Worm (Caenorhabditis elegans) whole organism, L1 larva: ENCODE data around the gene tab-1.

Experiments
- C04F5.9 ChIP-seq: sonication (generic microtip); optimal IDR thresholded peaks from 2 replicates; lab custom pipeline; 2016; ENCODE audit warnings: missing genetic modification characterization, missing compliant biosample characterization
- C16A3.4 ChIP-seq: fragments of 150-350 bp; optimal IDR thresholded peaks from 2 replicates; lab custom pipeline; 2014; ENCODE audit warnings: missing biosample characterization, missing genetic modification characterization
- aha-1 ChIP-seq: fragments of 150-350 bp; optimal IDR thresholded peaks from 2 replicates; lab custom pipeline; 2014; ENCODE audit warnings: missing biosample characterization, missing genetic modification characterization
- alr-1 ChIP-seq: fragments of 200-800 bp; sonication (Bioruptor generic); optimal IDR thresholded peaks from 2 replicates; lab custom pipeline; 2018; ENCODE audit warnings: borderline replicate concordance, mild to moderate bottlenecking, missing genetic modification characterization, missing compliant biosample characterization
- aly-2 ChIP-seq: fragments of 150-350 bp; optimal IDR thresholded peaks from 2 replicates; lab custom pipeline; 2014; ENCODE audit warnings: missing biosample characterization, missing genetic modification characterization
- blmp-1 ChIP-seq: fragments of 150-350 bp; optimal IDR thresholded peaks from 2 replicates; lab custom pipeline; 2014; ENCODE audit warnings: missing biosample characterization, missing genetic modification characterization
- ceh-82 ChIP-seq, 3 experiments: fragments of 150-350 bp in 1 of 3; sonication (generic microtip) in 2 of 3; optimal IDR thresholded peaks; 2 replicates each; lab custom pipeline; 2014 to 2017; ENCODE audit warnings: missing biosample characterization in 3 of 3, missing genetic modification characterization in 3 of 3
- ceh-90 ChIP-seq: sonication (generic microtip); optimal IDR thresholded peaks from 2 replicates; lab custom pipeline; 2016; ENCODE audit warnings: missing genetic modification characterization, missing compliant biosample characterization
- ces-1 ChIP-seq: fragments of 150-350 bp; optimal IDR thresholded peaks from 2 replicates; lab custom pipeline; 2014; ENCODE audit warnings: missing biosample characterization, missing genetic modification reagents, missing genetic modification characterization
- efl-3 ChIP-seq: fragments of 200-800 bp; sonication (Bioruptor generic); optimal IDR thresholded peaks from 2 replicates; lab custom pipeline; 2018; ENCODE audit warnings: mild to moderate bottlenecking, missing genetic modification characterization, missing compliant biosample characterization
- egl-13 ChIP-seq: sonication (generic microtip); optimal IDR thresholded peaks from 2 replicates; lab custom pipeline; 2016; ENCODE audit warnings: missing genotype, missing genetic modification reagents, missing genetic modification characterization, missing compliant biosample characterization
- elt-3 ChIP-seq, 6 experiments: fragments of 150-350 bp in 1 of 6; sonication (generic microtip); optimal IDR thresholded peaks; 2 replicates each; lab custom pipeline; 2017 to 2018; ENCODE audit warnings: missing biosample characterization in 6 of 6, missing genetic modification characterization in 6 of 6, inconsistent platforms in 1 of 6
- fkh-10 ChIP-seq: sonication (generic microtip); optimal IDR thresholded peaks from 2 replicates; lab custom pipeline; 2017; ENCODE audit warnings: missing biosample characterization, missing genetic modification reagents, missing genetic modification characterization
- fkh-8 ChIP-seq: sonication (generic microtip); optimal IDR thresholded peaks from 2 replicates; lab custom pipeline; 2016; ENCODE audit warnings: mild to moderate bottlenecking, missing genetic modification characterization, missing compliant biosample characterization
- hlh-17 ChIP-seq: fragments of 200-800 bp; sonication (Bioruptor generic); optimal IDR thresholded peaks from 2 replicates; lab custom pipeline; 2018; ENCODE audit warnings: missing genetic modification characterization, mild to moderate bottlenecking, missing compliant biosample characterization, moderate library complexity, borderline replicate concordance
- hlh-4 ChIP-seq: sonication (generic microtip); optimal IDR thresholded peaks from 2 replicates; lab custom pipeline; 2016; ENCODE audit warnings: mild to moderate bottlenecking, missing genetic modification characterization, missing compliant biosample characterization
- hpl-2 ChIP-seq: fragments of 150-350 bp; optimal IDR thresholded peaks from 2 replicates; lab custom pipeline; 2014; ENCODE audit warnings: missing biosample characterization, missing genetic modification reagents, missing genetic modification characterization
- irx-1 ChIP-seq: sonication (generic microtip); optimal IDR thresholded peaks from 2 replicates; lab custom pipeline; 2016; ENCODE audit warnings: missing genetic modification characterization, missing compliant biosample characterization
- lin-13 ChIP-seq: fragments of 150-350 bp; optimal IDR thresholded peaks from 2 replicates; lab custom pipeline; 2014; ENCODE audit warnings: missing biosample characterization, missing genetic modification reagents, missing genetic modification characterization
- lin-14 ChIP-seq: fragments of 200-800 bp; sonication (Bioruptor generic); optimal IDR thresholded peaks from 2 replicates; lab custom pipeline; 2018; ENCODE audit warnings: mild to moderate bottlenecking, missing genetic modification characterization, moderate library complexity, missing compliant biosample characterization
- lin-15B ChIP-seq: fragments of 150-350 bp; sonication (generic microtip); optimal IDR thresholded peaks from 3 replicates; lab custom pipeline; 2014; ENCODE audit warnings: missing biosample characterization, missing genetic modification characterization
- lsy-2 ChIP-seq, 2 experiments: fragments of 150-350 bp; optimal IDR thresholded peaks; 2 replicates each; lab custom pipeline; 2014; ENCODE audit warnings: missing biosample characterization in 2 of 2, missing genetic modification characterization in 2 of 2
- mdl-1 ChIP-seq, 2 experiments: fragments of 150-350 bp; optimal IDR thresholded peaks; 2 replicates each; lab custom pipeline; 2014 to 2017; ENCODE audit warnings: missing biosample characterization in 2 of 2, missing genetic modification characterization in 2 of 2, inconsistent platforms in 1 of 2
- mep-1 ChIP-seq: fragments of 150-350 bp; optimal IDR thresholded peaks from 2 replicates; lab custom pipeline; 2014; ENCODE audit warnings: missing biosample characterization, missing genetic modification characterization
- nhr-12 ChIP-seq: sonication (generic microtip); optimal IDR thresholded peaks from 2 replicates; lab custom pipeline; 2017; ENCODE audit warnings: missing biosample characterization, missing genetic modification characterization
- nhr-19 ChIP-seq: fragments of 200-800 bp; sonication (Bioruptor generic); conservative IDR thresholded peaks from 2 replicates; pipeline ENCODE4 v1.3.6; 2022; ENCODE audit warnings: missing genetic modification characterization, missing compliant biosample characterization
- nhr-20 ChIP-seq: sonication (generic microtip); optimal IDR thresholded peaks from 2 replicates; lab custom pipeline; 2016; ENCODE audit warnings: mild to moderate bottlenecking, missing genetic modification characterization, missing compliant biosample characterization
- nhr-47 ChIP-seq: sonication (generic microtip); optimal IDR thresholded peaks from 2 replicates; lab custom pipeline; 2016; ENCODE audit warnings: mild to moderate bottlenecking, missing genetic modification characterization, moderate library complexity, missing compliant biosample characterization
- nhr-71 ChIP-seq: sonication (generic microtip); optimal IDR thresholded peaks from 2 replicates; lab custom pipeline; 2016; ENCODE audit warnings: mild to moderate bottlenecking, missing genetic modification characterization, moderate library complexity, missing compliant biosample characterization
- nhr-76 ChIP-seq: sonication (generic microtip); optimal IDR thresholded peaks from 2 replicates; lab custom pipeline; 2017; ENCODE audit warnings: missing biosample characterization, missing genetic modification characterization
- nhr-84 ChIP-seq: sonication (generic microtip); optimal IDR thresholded peaks from 2 replicates; lab custom pipeline; 2017; ENCODE audit warnings: missing biosample characterization, missing genetic modification characterization
- nhr-85 ChIP-seq: sonication (generic microtip); peaks from one replicate; lab custom pipeline; 2016; ENCODE audit warnings: missing genetic modification characterization, inconsistent platforms, missing compliant biosample characterization
- pax-3 ChIP-seq: fragments of 200-800 bp; sonication (Bioruptor generic); optimal IDR thresholded peaks from 2 replicates; lab custom pipeline; 2018; ENCODE audit warnings: mild to moderate bottlenecking, missing genetic modification characterization, moderate library complexity, missing compliant biosample characterization
- snu-23 ChIP-seq: sonication (generic microtip); optimal IDR thresholded peaks from 2 replicates; lab custom pipeline; 2016; ENCODE audit warnings: missing genetic modification characterization, missing compliant biosample characterization
- sox-4 ChIP-seq: sonication (generic microtip); optimal IDR thresholded peaks from 2 replicates; lab custom pipeline; 2016; ENCODE audit warnings: missing genetic modification characterization, missing compliant biosample characterization
- swsn-7 ChIP-seq: sonication (generic microtip); optimal IDR thresholded peaks from 2 replicates; lab custom pipeline; 2016; ENCODE audit warnings: missing genetic modification characterization, missing compliant biosample characterization
- tlp-1 ChIP-seq: fragments of 150-350 bp; optimal IDR thresholded peaks from 2 replicates; lab custom pipeline; 2014; ENCODE audit warnings: missing biosample characterization, missing genetic modification characterization
- unc-30 ChIP-seq: sonication (generic microtip); optimal IDR thresholded peaks from 2 replicates; lab custom pipeline; 2017; ENCODE audit warnings: missing biosample characterization, missing genetic modification characterization
- unc-86 ChIP-seq: sonication (generic microtip); optimal IDR thresholded peaks from 2 replicates; lab custom pipeline; 2016; ENCODE audit warnings: missing genetic modification characterization, missing compliant biosample characterization
- unc-98 ChIP-seq: fragments of 200-800 bp; sonication (Bioruptor generic); IDR thresholded peaks from 2 replicates; pipeline ENCODE4 v1.3.6; 2022; ENCODE audit warnings: missing genetic modification characterization, missing compliant biosample characterization
- xbp-1 ChIP-seq: sonication (generic microtip); optimal IDR thresholded peaks from 2 replicates; lab custom pipeline; 2016; ENCODE audit warnings: missing genetic modification characterization, missing compliant biosample characterization
- zag-1 ChIP-seq: fragments of 150-350 bp; optimal IDR thresholded peaks from 2 replicates; lab custom pipeline; 2014; ENCODE audit warnings: missing biosample characterization, missing genetic modification characterization
- zip-4 ChIP-seq: fragments of 200-800 bp; sonication (Bioruptor generic); optimal IDR thresholded peaks from 2 replicates; lab custom pipeline; 2018; ENCODE audit warnings: mild to moderate bottlenecking, missing genetic modification characterization, moderate library complexity, missing compliant biosample characterization

The tab-1 gene

ce11 chrII:6823233-6823632 is 20.1 kb downstream of the tab-1 start (continued):
- TF ChIP-seq nhr-76, result no peak
- TF ChIP-seq C04F5.9 (tag; lab: Kevin White, UChicago), result no peak
- TF ChIP-seq hlh-4 (tag; lab: Kevin White, UChicago), result no peak
- TF ChIP-seq zip-4 (GFP tag; lab: Kevin White, UChicago), result no peak
- no peak for TF ChIP-seq pax-3 (tag; lab: Kevin White, UChicago)
- no peak for TF ChIP-seq tlp-1 (tag; lab: Kevin White, UChicago)
- no peak for TF ChIP-seq nhr-84 (tag; lab: Kevin White, UChicago)
- TF ChIP-seq C16A3.4 (tag; lab: Kevin White, UChicago), result no peak
- no peak for TF ChIP-seq sox-4 (tag; lab: Kevin White, UChicago)
- TF ChIP-seq nhr-19 (GFP tag; lab: Robert Waterston, UW), result peak; percentile 39; the same call in 1 of the 2 replicates
- TF ChIP-seq nhr-71, result peak; percentile 58
- no peak for TF ChIP-seq aha-1 (tag; lab: Kevin White, UChicago)
- no peak for TF ChIP-seq unc-86 (tag; lab: Kevin White, UChicago)
- TF ChIP-seq hlh-17, result no peak
- peak; percentile 23 for TF ChIP-seq nhr-20 (tag; lab: Kevin White, UChicago)
- TF ChIP-seq hpl-2 (GFP tag; lab: Kevin White, UChicago), result no peak
- no peak for TF ChIP-seq lin-13 (GFP tag; lab: Kevin White, UChicago)
- TF ChIP-seq lin-15B (tag; lab: Kevin White, UChicago), result no peak
- no peak for TF ChIP-seq unc-98 (GFP tag; lab: Robert Waterston, UW)
- TF ChIP-seq snu-23 (GFP tag; lab: Kevin White, UChicago), result peak; percentile 47
- no peak for TF ChIP-seq ceh-82 (tag; optimal IDR thresholded peaks at IDR 0.05; lab: Kevin White, UChicago)
- no peak for TF ChIP-seq fkh-8 (tag; lab: Kevin White, UChicago)
- TF ChIP-seq irx-1 (tag; lab: Kevin White, UChicago), result peak; percentile 35
- TF ChIP-seq aly-2, result no peak
- TF ChIP-seq mep-1 (tag; lab: Kevin White, UChicago), result peak; percentile 40
- no peak for TF ChIP-seq xbp-1 (tag; lab: Kevin White, UChicago)
- peak; percentile 89 for TF ChIP-seq lin-14 (GFP tag; lab: Kevin White, UChicago)
- no peak for TF ChIP-seq unc-30
- TF ChIP-seq ceh-90 (tag; lab: Kevin White, UChicago), result no peak
- TF ChIP-seq zag-1 (tag; lab: Kevin White, UChicago), result no peak
- no peak for TF ChIP-seq efl-3 (GFP tag; lab: Kevin White, UChicago)
- TF ChIP-seq, all 84 proteins: peak for 20

ce11 chrII:6823912-6824311 is 20.8 kb downstream of the tab-1 start:
- TF ChIP-seq lsy-2 (tag; optimal IDR thresholded peaks at IDR 0.05; lab: Kevin White, UChicago), result peak; percentile 19 to 26
- peak; percentile 50 for TF ChIP-seq nhr-71
- TF ChIP-seq fkh-8 (tag; lab: Kevin White, UChicago), result peak; percentile 1
- TF ChIP-seq nhr-12 (tag; lab: Kevin White, UChicago), result no peak
- TF ChIP-seq mep-1 (tag; lab: Kevin White, UChicago), result peak; percentile 36
- TF ChIP-seq ceh-82 (tag; optimal IDR thresholded peaks at IDR 0.05; lab: Kevin White, UChicago), result peak in 1 of 3 experiments; percentile 25
- peak; percentile 41 for TF ChIP-seq egl-13 (tag; lab: Kevin White, UChicago)
- TF ChIP-seq ces-1, result no peak
- TF ChIP-seq fkh-10 (GFP tag; lab: Kevin White, UChicago), result peak; percentile 69
- peak; percentile 6 for TF ChIP-seq nhr-47 (tag; lab: Kevin White, UChicago)
- no peak for TF ChIP-seq efl-3 (GFP tag; lab: Kevin White, UChicago)
- peak; percentile 95 for TF ChIP-seq blmp-1
- no peak for TF ChIP-seq alr-1
- peak in 2 of 6 experiments; percentile 6 to 24 for TF ChIP-seq elt-3 (tag; optimal IDR thresholded peaks at IDR 0.05; lab: Kevin White, UChicago)
- no peak for TF ChIP-seq unc-30
- peak; percentile 9 for TF ChIP-seq swsn-7 (tag; lab: Kevin White, UChicago)
- peak; percentile 91 for TF ChIP-seq lin-14 (GFP tag; lab: Kevin White, UChicago)
- peak; percentile 80 for TF ChIP-seq nhr-85 (tag; lab: Kevin White, UChicago)
- peak; percentile 56 for TF ChIP-seq snu-23 (GFP tag; lab: Kevin White, UChicago)
- peak in 1 of 2 experiments; percentile 29 for TF ChIP-seq mdl-1 (tag; optimal IDR thresholded peaks at IDR 0.05; lab: Kevin White, UChicago)
- peak; percentile 64 for TF ChIP-seq nhr-20 (tag; lab: Kevin White, UChicago)
